Worm (Caenorhabditis elegans): ENCODE results near the gene glb-28.

DNA sequence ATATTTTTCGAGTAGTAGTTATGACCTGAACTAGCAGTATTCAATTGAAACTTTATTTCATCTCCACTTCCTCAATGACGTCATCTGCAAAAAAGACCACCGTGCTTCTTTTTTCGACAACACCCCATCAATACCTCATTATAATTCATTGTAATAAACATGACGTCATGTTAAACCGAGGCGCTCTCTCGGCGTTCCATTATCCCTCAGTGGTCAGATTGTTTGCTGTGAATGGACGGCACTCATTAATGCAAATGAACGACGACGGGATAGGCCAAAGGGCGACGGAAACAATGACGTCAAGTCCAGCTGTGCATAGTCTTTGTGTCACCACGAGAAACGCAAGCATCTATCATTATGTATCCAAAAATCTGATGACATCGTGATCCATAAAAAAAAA, 30.6 kb upstream of the glb-28 start:
- TF ChIP-seq ztf-23 (GFP tag; IDR thresholded peaks at IDR 0.05) (no peak), med-1 (GFP tag; optimal IDR thresholded peaks at IDR 0.05; ENCODE audit: insufficient read depth) (no peak)

Data from whole organism, midembryonic.